Worm (Caenorhabditis elegans) whole organism, mixed stage, embryonic: Measurements from ENCODE around the gene gst-22.

Experiments
- ces-1 ChIP-seq: fragments of 150-350 bp; optimal IDR thresholded peaks from 2 replicates; lab custom pipeline; 2014; ENCODE audit warnings: missing biosample characterization, missing genetic modification reagents, missing genetic modification characterization
- lin-13 ChIP-seq: fragments of 150-350 bp; optimal IDR thresholded peaks from 2 replicates; lab custom pipeline; 2014; ENCODE audit warnings: missing biosample characterization, missing genetic modification characterization
- lsy-2 ChIP-seq: fragments of 150-350 bp; optimal IDR thresholded peaks from 2 replicates; lab custom pipeline; 2014; ENCODE audit warnings: missing biosample characterization, missing genetic modification characterization
- mab-5 ChIP-seq: fragments of 150-350 bp; optimal IDR thresholded peaks from 2 replicates; lab custom pipeline; 2014; ENCODE audit warnings: missing biosample characterization, missing genetic modification characterization

- TF ChIP-seq lin-13 (tag; lab: Kevin White, UChicago) (no peak), mab-5 (tag; lab: Kevin White, UChicago) (no peak), lsy-2 (tag; lab: Kevin White, UChicago) (no peak), ces-1 (no peak)
These were observed 12.1 kb downstream of the gst-22 start for ce11 chrV:16220020-16220419.
